Fruit fly (Drosophila melanogaster): Measurements from ENCODE around the gene cl.

DNA sequence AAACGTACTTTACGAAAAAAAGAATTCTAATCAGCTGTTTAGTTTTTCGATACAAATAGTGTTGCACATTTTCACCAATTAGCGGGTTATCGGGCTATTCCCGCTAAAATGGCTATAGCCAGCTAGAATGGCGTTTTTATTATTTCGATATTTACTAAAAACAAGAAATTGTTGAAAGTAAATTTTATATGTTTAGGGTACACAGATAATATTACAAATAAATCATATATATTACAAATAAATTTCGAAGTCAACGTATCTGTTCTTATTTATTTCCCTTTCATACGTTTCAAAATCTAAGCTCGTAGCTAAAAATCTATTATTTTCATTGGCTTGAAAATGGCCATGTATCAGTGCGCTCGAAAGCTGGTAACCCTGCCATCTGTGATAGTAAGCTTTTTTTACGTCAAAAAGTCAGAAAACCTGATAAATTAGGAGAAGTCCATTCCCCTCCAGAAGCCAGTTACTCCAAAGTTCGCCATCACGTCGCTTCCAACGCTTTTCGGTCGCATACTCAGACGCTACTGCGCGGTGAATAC lies at the start of gene cl, which contains the start of gene CG7382:
- no peak for TF ChIP-seq CG4318 (GFP tag; optimal IDR thresholded peaks at IDR 0.05)
- TF ChIP-seq Gug (GFP tag; IDR thresholded peaks at IDR 0.05): no peak
- no peak for TF ChIP-seq dac (GFP tag; optimal IDR thresholded peaks at IDR 0.05)
- no peak for TF ChIP-seq Hr4 (GFP tag; optimal IDR thresholded peaks at IDR 0.05)
- TF ChIP-seq acj6 (GFP tag; optimal IDR thresholded peaks at IDR 0.05): peak; percentile 53
- peak; percentile 25 for TF ChIP-seq Eip75B (GFP tag; optimal IDR thresholded peaks at IDR 0.05)
- peak; percentile 33 for TF ChIP-seq Sox14 (GFP tag; optimal IDR thresholded peaks at IDR 0.05)

Measured in whole organism, prepupa.